Worm (Caenorhabditis elegans) whole organism, young adult: ENCODE data around the gene K09E3.7.
A peak's percentile ranks its signal among the peaks of the same experiment; 100 is the strongest.

Source experiments
- B0035.1 ChIP-seq: sonication (generic microtip); optimal IDR thresholded peaks from 2 replicates; lab custom pipeline; 2016; ENCODE audit warnings: missing genetic modification characterization, mild to moderate bottlenecking, missing compliant biosample characterization, missing genotype, missing genetic modification reagents
- B0336.3 ChIP-seq: fragments of 200-800 bp; sonication (Bioruptor generic); IDR thresholded peaks from 2 replicates; pipeline ENCODE4 v1.3.6; 2022; ENCODE audit warnings: missing genetic modification characterization, missing compliant biosample characterization
- F23B12.7 ChIP-seq: sonication (generic microtip); optimal IDR thresholded peaks from 2 replicates; lab custom pipeline; 2017; ENCODE audit warnings: missing genetic modification characterization, mild to moderate bottlenecking, missing compliant biosample characterization, antibody characterized with exemption, moderate library complexity; ENCODE audit not compliant: insufficient read depth
- F52B5.7 ChIP-seq: sonication (generic microtip); optimal IDR thresholded peaks from 2 replicates; lab custom pipeline; 2016; ENCODE audit warnings: mild to moderate bottlenecking, missing genetic modification characterization, missing compliant biosample characterization
- Y67H2A.10 ChIP-seq: fragments of 200-800 bp; sonication (Bioruptor generic); conservative IDR thresholded peaks from 2 replicates; pipeline ENCODE4 v1.3.6; 2022; ENCODE audit warnings: missing genetic modification reagents, missing genetic modification characterization, missing compliant biosample characterization
- aptf-3 ChIP-seq: fragments of 200-800 bp; sonication (Bioruptor generic); IDR thresholded peaks from 2 replicates; pipeline ENCODE4 v1.3.6; 2022; ENCODE audit warnings: missing genetic modification characterization, missing compliant biosample characterization
- athp-1 ChIP-seq: sonication (generic microtip); optimal IDR thresholded peaks from 2 replicates; lab custom pipeline; 2017; ENCODE audit warnings: mild to moderate bottlenecking, missing genetic modification characterization, missing compliant biosample characterization
- bed-1 ChIP-seq: fragments of 200-800 bp; sonication (Bioruptor generic); IDR thresholded peaks from 2 replicates; pipeline ENCODE4 v1.3.6; 2022; ENCODE audit warnings: missing genetic modification reagents, missing genetic modification characterization, missing compliant biosample characterization
- cebp-1 ChIP-seq, 2 experiments: fragments of 200-800 bp in 1 of 2; sonication (Bioruptor generic) in 1 of 2; sonication (generic microtip) in 1 of 2; IDR thresholded peaks in 1 of 2; optimal IDR thresholded peaks in 1 of 2; 2 replicates each; pipeline versions ENCODE4 v1.3.6 to Lab custom; 2017 to 2022; ENCODE audit warnings: missing compliant biosample characterization in 2 of 2, missing genetic modification characterization in 2 of 2, mild to moderate bottlenecking in 1 of 2, missing genetic modification reagents in 1 of 2, moderate library complexity in 1 of 2
- dox-1 ChIP-seq: fragments of 200-800 bp; sonication (Bioruptor generic); IDR thresholded peaks from 2 replicates; pipeline ENCODE4 v1.3.6; 2022; ENCODE audit warnings: missing genetic modification reagents, missing genetic modification characterization, missing compliant biosample characterization
- fkh-3 ChIP-seq: sonication (generic microtip); optimal IDR thresholded peaks from 2 replicates; lab custom pipeline; 2016; ENCODE audit warnings: mild to moderate bottlenecking, missing genetic modification characterization, missing compliant biosample characterization
- gei-17 ChIP-seq: fragments of 200-800 bp; sonication (Bioruptor generic); optimal IDR thresholded peaks from 2 replicates; lab custom pipeline; 2018; ENCODE audit warnings: mild to moderate bottlenecking, missing genetic modification characterization, missing compliant biosample characterization
- hmg-20 ChIP-seq: fragments of 200-800 bp; sonication (Bioruptor generic); IDR thresholded peaks from 2 replicates; pipeline ENCODE4 v1.3.6; 2022; ENCODE audit warnings: missing genetic modification reagents, missing genetic modification characterization, missing compliant biosample characterization
- hsf-1 ChIP-seq: fragments of 200-800 bp; sonication (Bioruptor generic); IDR thresholded peaks from 2 replicates; pipeline ENCODE4 v1.3.6; 2022; ENCODE audit warnings: missing genetic modification reagents, missing genetic modification characterization, missing compliant biosample characterization
- let-526 ChIP-seq: fragments of 200-800 bp; sonication (Bioruptor generic); IDR thresholded peaks from 2 replicates; pipeline ENCODE4 v1.3.6; 2022; ENCODE audit warnings: missing genetic modification reagents, missing genetic modification characterization, missing compliant biosample characterization
- let-607 ChIP-seq, 2 experiments: fragments of 200-800 bp in 1 of 2; sonication (Bioruptor generic) in 1 of 2; sonication (generic microtip) in 1 of 2; optimal IDR thresholded peaks; 2 replicates each; lab custom pipeline; 2016 to 2018; ENCODE audit warnings: mild to moderate bottlenecking in 2 of 2, missing compliant biosample characterization in 2 of 2, missing genetic modification characterization in 2 of 2, moderate library complexity in 2 of 2, missing genotype in 1 of 2
- lin-54 ChIP-seq: fragments of 200-800 bp; sonication (Bioruptor generic); optimal IDR thresholded peaks from 2 replicates; lab custom pipeline; 2018; ENCODE audit warnings: mild to moderate bottlenecking, missing genetic modification characterization, missing compliant biosample characterization
- lir-1 ChIP-seq: fragments of 200-800 bp; sonication (Bioruptor generic); conservative IDR thresholded peaks from 2 replicates; pipeline ENCODE4 v1.3.6; 2022; ENCODE audit warnings: missing genetic modification reagents, missing genetic modification characterization, missing compliant biosample characterization
- madf-8 ChIP-seq: fragments of 200-800 bp; sonication (Bioruptor generic); conservative IDR thresholded peaks from 2 replicates; pipeline ENCODE4 v1.3.6; 2022; ENCODE audit warnings: missing genetic modification reagents, missing genetic modification characterization, missing compliant biosample characterization
- nhr-120 ChIP-seq: fragments of 200-800 bp; sonication (Bioruptor generic); IDR thresholded peaks from 2 replicates; pipeline ENCODE4 v1.3.6; 2022; ENCODE audit warnings: missing genetic modification characterization, missing compliant biosample characterization
- nhr-80 ChIP-seq: sonication (generic microtip); optimal IDR thresholded peaks from 2 replicates; lab custom pipeline; 2016; ENCODE audit warnings: missing genetic modification characterization, missing compliant biosample characterization
- rcor-1 ChIP-seq: fragments of 200-800 bp; sonication (Bioruptor generic); IDR thresholded peaks from 2 replicates; pipeline ENCODE4 v1.3.6; 2022; ENCODE audit warnings: missing genetic modification reagents, missing genetic modification characterization, missing compliant biosample characterization
- rpc-1 ChIP-seq, 2 experiments: fragments of 150-350 bp in 1 of 2; sonication (generic microtip) in 1 of 2; optimal IDR thresholded peaks; 2 replicates each; lab custom pipeline; 2014 to 2018; ENCODE audit warnings: missing biosample characterization in 1 of 2, missing genetic modification characterization in 1 of 2, missing genetic modification reagents in 1 of 2, missing genotype in 1 of 2
- snpc-1.1 ChIP-seq: sonication (generic microtip); optimal IDR thresholded peaks from 2 replicates; lab custom pipeline; 2017; ENCODE audit warnings: missing genetic modification characterization, mild to moderate bottlenecking, missing compliant biosample characterization, antibody characterized with exemption, moderate library complexity, missing genotype, missing genetic modification reagents; ENCODE audit not compliant: insufficient read depth
- snpc-1.3 ChIP-seq: sonication (generic microtip); optimal IDR thresholded peaks from 2 replicates; lab custom pipeline; 2017; ENCODE audit warnings: missing genetic modification characterization, mild to moderate bottlenecking, missing compliant biosample characterization, antibody characterized with exemption, moderate library complexity, missing genotype, missing genetic modification reagents; ENCODE audit not compliant: insufficient read depth
- unc-130 ChIP-seq: sonication (generic microtip); optimal IDR thresholded peaks from 2 replicates; lab custom pipeline; 2016; ENCODE audit warnings: missing genetic modification reagents, missing genetic modification characterization, missing compliant biosample characterization

K09E3.7 gene

DNA sequence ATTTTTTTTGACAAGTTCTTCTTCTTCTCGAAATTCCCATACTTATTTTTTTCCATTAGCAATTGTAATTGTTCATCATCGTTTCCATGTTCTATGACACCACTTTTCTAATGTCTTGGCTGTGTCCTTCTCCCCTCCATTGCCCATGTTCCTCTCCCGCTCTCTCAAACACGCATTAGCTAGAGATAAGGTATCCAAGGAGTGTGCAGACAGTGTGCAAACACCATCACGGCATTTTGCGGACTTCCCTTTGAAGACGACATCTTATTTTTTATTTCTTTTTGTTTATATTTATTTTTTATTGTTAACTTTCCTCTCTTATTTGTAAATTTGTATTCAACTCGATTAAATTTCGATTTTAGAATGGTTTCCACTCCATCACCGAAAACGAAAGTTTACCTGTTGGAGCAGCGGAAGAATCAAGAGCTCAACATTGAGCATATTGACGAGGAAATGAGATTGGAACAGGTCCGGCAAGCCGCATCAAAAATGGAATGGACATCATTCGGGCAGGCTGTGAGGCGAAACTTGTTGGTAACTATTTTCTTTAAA lies 16.9 kb upstream of the K09E3.7 start, which contains the start of gene mdt-1.2 (continued):
- TF ChIP-seq rcor-1 (GFP tag; lab: Robert Waterston, UW) (0 out of 2 replicates have a peak, but pooled peaks have one; percentile 37), gei-17 (GFP tag; lab: Kevin White, UChicago) (peak; percentile 11), fkh-3 (tag; lab: Kevin White, UChicago) (no peak)

DNA sequence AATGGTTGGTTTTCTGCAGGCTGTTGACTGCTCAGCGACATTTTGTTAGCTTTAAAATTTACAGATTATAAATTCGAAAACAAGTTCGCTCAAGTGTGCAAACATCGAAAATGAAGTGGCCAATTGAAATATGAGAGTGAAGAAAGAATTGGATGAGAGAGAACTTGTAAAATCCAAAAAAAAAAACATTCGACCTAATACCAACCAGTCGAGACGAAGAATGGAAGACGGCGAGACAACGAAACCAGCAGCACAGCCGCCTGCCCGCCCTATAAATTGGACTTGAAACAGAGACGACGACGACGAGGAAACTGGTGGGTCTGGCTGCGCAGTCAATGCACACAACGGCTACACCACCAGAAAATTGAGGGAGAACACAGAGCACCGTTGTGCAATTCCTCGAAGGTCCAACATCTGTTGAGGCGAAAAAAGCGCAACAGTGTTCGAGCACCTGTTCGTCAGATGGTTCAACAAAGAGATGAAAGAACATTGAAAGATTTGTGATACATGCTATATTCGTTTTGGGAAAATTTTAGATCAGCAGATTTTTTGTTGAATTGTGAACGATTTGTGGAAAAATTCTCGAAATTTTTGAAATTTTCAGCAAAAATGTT lies 15.7 kb upstream of the K09E3.7 start, which contains the start of gene T23C6.4:
Gene T23C6.4, minus strand, starts transcription at position 51 of the 614 bp plus-strand sequence.
- TF ChIP-seq madf-8 (GFP tag; lab: Robert Waterston, UW), result no peak
- no peak for TF ChIP-seq F52B5.7
- TF ChIP-seq Y67H2A.10 (GFP tag; lab: Robert Waterston, UW), result no peak
- no peak for TF ChIP-seq dox-1 (GFP tag; lab: Robert Waterston, UW)

DNA sequence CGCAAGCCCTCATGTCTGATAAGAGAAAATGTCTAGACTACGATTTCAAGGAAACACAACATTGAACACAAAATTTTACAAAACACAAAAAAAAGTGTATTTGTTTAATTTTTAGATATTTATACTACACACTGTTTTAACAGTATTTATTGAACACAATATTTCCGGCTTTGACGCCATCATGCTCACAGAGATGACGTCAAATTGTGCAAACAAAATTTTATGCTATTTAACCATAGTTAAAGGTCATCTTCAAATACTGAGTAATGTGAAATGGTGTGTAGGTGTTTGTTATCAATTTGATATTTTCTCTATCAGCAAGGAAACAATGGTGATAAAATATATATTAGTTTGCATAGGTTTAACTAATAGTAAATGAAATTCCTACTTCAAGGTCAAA lies 12.2 kb upstream of the K09E3.7 start:
- TF ChIP-seq lin-54 (GFP tag; lab: Kevin White, UChicago) (no peak), rpc-1 (optimal IDR thresholded peaks at IDR 0.05; lab: Kevin White, UChicago) (no peak), rpc-1 (tag; optimal IDR thresholded peaks at IDR 0.05; lab: Kevin White, UChicago) (no peak), let-526 (GFP tag; lab: Robert Waterston, UW) (no peak), nhr-80 (tag; lab: Kevin White, UChicago) (peak; percentile 50), B0336.3 (GFP tag; lab: Robert Waterston, UW) (no peak), lir-1 (no peak), F23B12.7 (tag; lab: Kevin White, UChicago) (no peak), dox-1 (GFP tag; lab: Robert Waterston, UW) (no peak), cebp-1 (GFP tag; IDR thresholded peaks at IDR 0.05; lab: Robert Waterston, UW) (no peak), cebp-1 (tag; optimal IDR thresholded peaks at IDR 0.05; lab: Kevin White, UChicago) (peak; percentile 44)
- TF ChIP-seq, all 124 proteins: peak for 2

DNA sequence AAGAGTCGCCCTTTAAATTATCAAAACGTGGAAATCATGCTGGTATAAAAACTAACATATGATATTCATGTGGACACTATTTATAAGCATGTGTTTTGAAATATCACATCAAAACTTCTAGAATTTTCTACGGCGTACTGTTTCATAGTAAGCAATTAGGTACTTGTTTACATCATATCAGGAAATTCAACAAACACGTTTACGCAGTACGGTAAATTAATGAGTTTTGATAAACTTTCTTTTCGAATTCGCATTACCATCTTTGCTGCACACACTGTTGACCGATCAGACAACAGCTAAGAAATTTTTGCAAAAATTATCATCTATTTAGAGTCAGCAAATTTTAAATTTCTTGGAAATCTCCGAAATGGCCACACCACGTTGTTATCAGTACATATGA lies 6.1 kb upstream of the K09E3.7 start:
- TF ChIP-seq cebp-1 (GFP tag; IDR thresholded peaks at IDR 0.05; lab: Robert Waterston, UW), result no peak
- no peak for TF ChIP-seq cebp-1 (tag; optimal IDR thresholded peaks at IDR 0.05; lab: Kevin White, UChicago)
- no peak for TF ChIP-seq hmg-20
- no peak for TF ChIP-seq athp-1 (tag; lab: Kevin White, UChicago)
- peak; percentile 16 for TF ChIP-seq nhr-80 (tag; lab: Kevin White, UChicago)

DNA sequence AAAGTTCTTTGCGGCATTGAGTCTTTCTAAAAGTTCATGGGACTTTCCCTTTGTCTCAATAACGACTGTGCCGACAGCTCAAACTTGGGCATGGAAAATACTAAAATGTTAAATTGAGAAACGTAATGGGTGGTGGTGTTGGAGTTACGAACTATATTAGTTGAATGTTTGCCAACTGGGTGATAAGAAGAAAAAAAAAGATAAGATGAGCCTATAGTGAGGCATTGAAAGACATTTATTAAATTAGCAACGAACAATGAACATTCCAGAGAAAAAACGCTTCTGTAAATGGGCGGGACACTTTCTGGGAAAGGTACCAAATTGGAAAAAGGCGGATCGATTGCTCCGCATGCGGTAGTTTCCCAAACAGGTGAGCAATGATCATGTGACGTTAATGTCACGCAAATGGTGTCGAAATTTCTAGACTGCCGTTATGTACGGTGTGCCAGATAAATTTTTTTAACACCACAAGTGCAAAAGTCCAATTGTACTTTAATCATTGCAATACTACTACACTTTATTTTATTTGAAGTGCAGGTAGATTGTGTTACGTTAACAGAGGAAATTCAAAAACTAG lies 5.0 kb upstream of the K09E3.7 start:
- TF ChIP-seq let-607 (tag; optimal IDR thresholded peaks at IDR 0.05; lab: Kevin White, UChicago) (peak in 1 of 2 experiments; percentile 40), nhr-80 (tag; lab: Kevin White, UChicago) (peak; percentile 42), bed-1 (GFP tag; lab: Robert Waterston, UW) (no peak), snpc-1.3 (tag; lab: Kevin White, UChicago) (no peak), nhr-120 (GFP tag; lab: Robert Waterston, UW) (no peak), hsf-1 (GFP tag; lab: Robert Waterston, UW) (peak; percentile 72; the same call in 1 of the 2 replicates), unc-130 (no peak), B0035.1 (tag; lab: Kevin White, UChicago) (no peak), cebp-1 (GFP tag; IDR thresholded peaks at IDR 0.05; lab: Robert Waterston, UW) (no peak; the same call in 1 of the 2 replicates), cebp-1 (tag; optimal IDR thresholded peaks at IDR 0.05; lab: Kevin White, UChicago) (peak; percentile 70), aptf-3 (no peak), snpc-1.1 (tag; lab: Kevin White, UChicago) (no peak)
